Worm (Caenorhabditis elegans) whole organism, L1 larva: Measurements from ENCODE around the gene lido-17.

Experiments
- elt-2 ChIP-seq: sonication (generic microtip); optimal IDR thresholded peaks from 2 replicates; lab custom pipeline; 2016; ENCODE audit warnings: missing genetic modification characterization, mild to moderate bottlenecking, inconsistent platforms, missing compliant biosample characterization, missing genetic modification reagents
- tbx-2 ChIP-seq: sonication (generic microtip); optimal IDR thresholded peaks from 2 replicates; lab custom pipeline; 2016; ENCODE audit warnings: missing genetic modification characterization, missing compliant biosample characterization

ce11 chrII:9379796-9380195 is 12.8 kb downstream of the lido-17 start, which contains the start of gene srh-48:
- TF ChIP-seq tbx-2 (no peak), elt-2 (no peak)
